Worm (Caenorhabditis elegans) whole organism, L1 larva: ENCODE results near the gene nhr-155.

ENCODE experiments used
- C04F5.9 ChIP-seq: sonication (generic microtip); optimal IDR thresholded peaks from 2 replicates; lab custom pipeline; 2016; ENCODE audit warnings: missing genetic modification characterization, missing compliant biosample characterization
- C16A3.4 ChIP-seq: fragments of 150-350 bp; optimal IDR thresholded peaks from 2 replicates; lab custom pipeline; 2014; ENCODE audit warnings: missing biosample characterization, missing genetic modification characterization
- aly-2 ChIP-seq: fragments of 150-350 bp; optimal IDR thresholded peaks from 2 replicates; lab custom pipeline; 2014; ENCODE audit warnings: missing biosample characterization, missing genetic modification characterization
- blmp-1 ChIP-seq: fragments of 150-350 bp; optimal IDR thresholded peaks from 2 replicates; lab custom pipeline; 2014; ENCODE audit warnings: missing biosample characterization, missing genetic modification characterization
- ceh-63 ChIP-seq: fragments of 200-800 bp; sonication (Bioruptor generic); optimal IDR thresholded peaks from 2 replicates; lab custom pipeline; 2018; ENCODE audit warnings: mild to moderate bottlenecking, missing genetic modification characterization, missing compliant biosample characterization
- ceh-82 ChIP-seq, 3 experiments: fragments of 150-350 bp in 1 of 3; sonication (generic microtip) in 2 of 3; optimal IDR thresholded peaks; 2 replicates each; lab custom pipeline; 2014 to 2017; ENCODE audit warnings: missing biosample characterization in 3 of 3, missing genetic modification characterization in 3 of 3
- ces-1 ChIP-seq: fragments of 150-350 bp; optimal IDR thresholded peaks from 2 replicates; lab custom pipeline; 2014; ENCODE audit warnings: missing biosample characterization, missing genetic modification reagents, missing genetic modification characterization
- dsc-1 ChIP-seq: sonication (generic microtip); optimal IDR thresholded peaks from 2 replicates; lab custom pipeline; 2016; ENCODE audit warnings: mild to moderate bottlenecking, missing genetic modification characterization, missing compliant biosample characterization
- efl-1 ChIP-seq, 4 experiments: fragments of 150-350 bp; optimal IDR thresholded peaks in 3 of 4; peaks in 1 of 4; 1 replicate in 1 of 4; 2 replicates in 3 of 4; lab custom pipeline; 2014; ENCODE audit warnings: missing biosample characterization in 2 of 4, missing genetic modification characterization in 2 of 4, missing genetic modification reagents in 2 of 4
- efl-3 ChIP-seq: fragments of 200-800 bp; sonication (Bioruptor generic); optimal IDR thresholded peaks from 2 replicates; lab custom pipeline; 2018; ENCODE audit warnings: mild to moderate bottlenecking, missing genetic modification characterization, missing compliant biosample characterization
- egl-13 ChIP-seq: sonication (generic microtip); optimal IDR thresholded peaks from 2 replicates; lab custom pipeline; 2016; ENCODE audit warnings: missing genotype, missing genetic modification reagents, missing genetic modification characterization, missing compliant biosample characterization
- egl-27 ChIP-seq, 2 experiments: fragments of 150-350 bp in 1 of 2; sonication (generic microtip); optimal IDR thresholded peaks; 3 replicates each; lab custom pipeline; 2017 to 2018; ENCODE audit warnings: missing biosample characterization in 2 of 2, missing genetic modification characterization in 2 of 2, missing genetic modification reagents in 2 of 2
- elt-3 ChIP-seq, 6 experiments: fragments of 150-350 bp in 1 of 6; sonication (generic microtip); optimal IDR thresholded peaks; 2 replicates each; lab custom pipeline; 2017 to 2018; ENCODE audit warnings: missing biosample characterization in 6 of 6, missing genetic modification characterization in 6 of 6, inconsistent platforms in 1 of 6
- ets-5 ChIP-seq: fragments of 200-800 bp; sonication (Bioruptor generic); IDR thresholded peaks from 2 replicates; pipeline ENCODE4 v1.3.6; 2022; ENCODE audit warnings: missing genetic modification characterization, missing compliant biosample characterization
- fkh-10 ChIP-seq: sonication (generic microtip); optimal IDR thresholded peaks from 2 replicates; lab custom pipeline; 2017; ENCODE audit warnings: missing biosample characterization, missing genetic modification reagents, missing genetic modification characterization
- hlh-17 ChIP-seq: fragments of 200-800 bp; sonication (Bioruptor generic); optimal IDR thresholded peaks from 2 replicates; lab custom pipeline; 2018; ENCODE audit warnings: missing genetic modification characterization, mild to moderate bottlenecking, missing compliant biosample characterization, moderate library complexity, borderline replicate concordance
- hlh-4 ChIP-seq: sonication (generic microtip); optimal IDR thresholded peaks from 2 replicates; lab custom pipeline; 2016; ENCODE audit warnings: mild to moderate bottlenecking, missing genetic modification characterization, missing compliant biosample characterization
- hpl-2 ChIP-seq: fragments of 150-350 bp; optimal IDR thresholded peaks from 2 replicates; lab custom pipeline; 2014; ENCODE audit warnings: missing biosample characterization, missing genetic modification reagents, missing genetic modification characterization
- isw-1 ChIP-seq: fragments of 200-800 bp; sonication (Bioruptor generic); IDR thresholded peaks from 2 replicates; pipeline ENCODE4 v1.3.6; 2022; ENCODE audit warnings: missing genetic modification characterization, missing compliant biosample characterization
- lin-13 ChIP-seq: fragments of 150-350 bp; optimal IDR thresholded peaks from 2 replicates; lab custom pipeline; 2014; ENCODE audit warnings: missing biosample characterization, missing genetic modification reagents, missing genetic modification characterization
- lin-14 ChIP-seq: fragments of 200-800 bp; sonication (Bioruptor generic); optimal IDR thresholded peaks from 2 replicates; lab custom pipeline; 2018; ENCODE audit warnings: mild to moderate bottlenecking, missing genetic modification characterization, moderate library complexity, missing compliant biosample characterization
- lin-15B ChIP-seq: fragments of 150-350 bp; sonication (generic microtip); optimal IDR thresholded peaks from 3 replicates; lab custom pipeline; 2014; ENCODE audit warnings: missing biosample characterization, missing genetic modification characterization
- lir-3 ChIP-seq: sonication (generic microtip); optimal IDR thresholded peaks from 2 replicates; lab custom pipeline; 2016; ENCODE audit warnings: mild to moderate bottlenecking, missing genetic modification characterization, moderate library complexity, missing compliant biosample characterization; ENCODE audit not compliant: poor library complexity
- mab-9 ChIP-seq: fragments of 200-800 bp; sonication (Bioruptor generic); IDR thresholded peaks from 2 replicates; pipeline ENCODE4 v1.3.6; 2022; ENCODE audit warnings: missing genetic modification reagents, missing genetic modification characterization, missing compliant biosample characterization
- mdl-1 ChIP-seq, 2 experiments: fragments of 150-350 bp; optimal IDR thresholded peaks; 2 replicates each; lab custom pipeline; 2014 to 2017; ENCODE audit warnings: missing biosample characterization in 2 of 2, missing genetic modification characterization in 2 of 2, inconsistent platforms in 1 of 2
- mef-2 ChIP-seq: fragments of 150-350 bp; optimal IDR thresholded peaks from 2 replicates; lab custom pipeline; 2014; ENCODE audit warnings: missing biosample characterization, missing genetic modification characterization
- nhr-20 ChIP-seq: sonication (generic microtip); optimal IDR thresholded peaks from 2 replicates; lab custom pipeline; 2016; ENCODE audit warnings: mild to moderate bottlenecking, missing genetic modification characterization, missing compliant biosample characterization
- nhr-28 ChIP-seq: fragments of 150-350 bp; optimal IDR thresholded peaks from 2 replicates; lab custom pipeline; 2014; ENCODE audit warnings: missing biosample characterization, missing genetic modification characterization
- nhr-47 ChIP-seq: sonication (generic microtip); optimal IDR thresholded peaks from 2 replicates; lab custom pipeline; 2016; ENCODE audit warnings: mild to moderate bottlenecking, missing genetic modification characterization, moderate library complexity, missing compliant biosample characterization
- nhr-71 ChIP-seq: sonication (generic microtip); optimal IDR thresholded peaks from 2 replicates; lab custom pipeline; 2016; ENCODE audit warnings: mild to moderate bottlenecking, missing genetic modification characterization, moderate library complexity, missing compliant biosample characterization
- nhr-76 ChIP-seq: sonication (generic microtip); optimal IDR thresholded peaks from 2 replicates; lab custom pipeline; 2017; ENCODE audit warnings: missing biosample characterization, missing genetic modification characterization
- nhr-84 ChIP-seq: sonication (generic microtip); optimal IDR thresholded peaks from 2 replicates; lab custom pipeline; 2017; ENCODE audit warnings: missing biosample characterization, missing genetic modification characterization
- nhr-85 ChIP-seq: sonication (generic microtip); peaks from one replicate; lab custom pipeline; 2016; ENCODE audit warnings: missing genetic modification characterization, inconsistent platforms, missing compliant biosample characterization
- pag-3 ChIP-seq: sonication (generic microtip); optimal IDR thresholded peaks from 2 replicates; lab custom pipeline; 2017; ENCODE audit warnings: missing genetic modification characterization, mild to moderate bottlenecking, missing compliant biosample characterization, antibody characterized with exemption, borderline replicate concordance; ENCODE audit not compliant: insufficient read depth
- pax-3 ChIP-seq: fragments of 200-800 bp; sonication (Bioruptor generic); optimal IDR thresholded peaks from 2 replicates; lab custom pipeline; 2018; ENCODE audit warnings: mild to moderate bottlenecking, missing genetic modification characterization, moderate library complexity, missing compliant biosample characterization
- pqm-1 ChIP-seq: sonication (generic microtip); optimal IDR thresholded peaks from 3 replicates; lab custom pipeline; 2017; ENCODE audit warnings: missing biosample characterization, missing genetic modification characterization
- snu-23 ChIP-seq: sonication (generic microtip); optimal IDR thresholded peaks from 2 replicates; lab custom pipeline; 2016; ENCODE audit warnings: missing genetic modification characterization, missing compliant biosample characterization
- sox-4 ChIP-seq: sonication (generic microtip); optimal IDR thresholded peaks from 2 replicates; lab custom pipeline; 2016; ENCODE audit warnings: missing genetic modification characterization, missing compliant biosample characterization
- sup-37 ChIP-seq: fragments of 200-800 bp; sonication (Bioruptor generic); optimal IDR thresholded peaks from 2 replicates; lab custom pipeline; 2018; ENCODE audit warnings: mild to moderate bottlenecking, missing genetic modification characterization, missing compliant biosample characterization
- tbx-2 ChIP-seq: sonication (generic microtip); optimal IDR thresholded peaks from 2 replicates; lab custom pipeline; 2016; ENCODE audit warnings: missing genetic modification characterization, missing compliant biosample characterization
- unc-130 ChIP-seq: fragments of 150-350 bp; optimal IDR thresholded peaks from 2 replicates; lab custom pipeline; 2017; ENCODE audit warnings: missing biosample characterization, missing genetic modification characterization, inconsistent platforms
- unc-62 ChIP-seq: fragments of 150-350 bp; optimal IDR thresholded peaks from 2 replicates; lab custom pipeline; 2014; ENCODE audit warnings: missing biosample characterization, missing genetic modification reagents, missing genetic modification characterization
- unc-86 ChIP-seq: sonication (generic microtip); optimal IDR thresholded peaks from 2 replicates; lab custom pipeline; 2016; ENCODE audit warnings: missing genetic modification characterization, missing compliant biosample characterization
- vab-15 ChIP-seq: sonication (generic microtip); optimal IDR thresholded peaks from 2 replicates; lab custom pipeline; 2017; ENCODE audit warnings: missing genotype, mild to moderate bottlenecking, missing genetic modification characterization, missing compliant biosample characterization
- xbp-1 ChIP-seq: sonication (generic microtip); optimal IDR thresholded peaks from 2 replicates; lab custom pipeline; 2016; ENCODE audit warnings: missing genetic modification characterization, missing compliant biosample characterization
- zag-1 ChIP-seq: fragments of 150-350 bp; optimal IDR thresholded peaks from 2 replicates; lab custom pipeline; 2014; ENCODE audit warnings: missing biosample characterization, missing genetic modification characterization
- ztf-4 ChIP-seq: fragments of 150-350 bp; optimal IDR thresholded peaks from 2 replicates; lab custom pipeline; 2014; ENCODE audit warnings: missing biosample characterization, missing genetic modification characterization

Gene nhr-155

ce11 chrV:494284-494683, 45.0 kb upstream of the nhr-155 start, which contains the start of gene nhr-131 (continued):
- peak; percentile 38 for TF ChIP-seq snu-23 (GFP tag; lab: Kevin White, UChicago)
- TF ChIP-seq nhr-71: peak; percentile 29
- TF ChIP-seq lir-3 (tag; lab: Kevin White, UChicago): no peak
- TF ChIP-seq nhr-28 (tag; lab: Kevin White, UChicago): no peak
- no peak for TF ChIP-seq unc-130 (tag; lab: Kevin White, UChicago)
- no peak for TF ChIP-seq vab-15
- no peak for TF ChIP-seq sox-4 (tag; lab: Kevin White, UChicago)
- no peak for TF ChIP-seq lin-14 (GFP tag; lab: Kevin White, UChicago)
- peak; percentile 18 for TF ChIP-seq nhr-85 (tag; lab: Kevin White, UChicago)
- no peak for TF ChIP-seq pag-3 (tag; lab: Kevin White, UChicago)
- no peak for TF ChIP-seq pax-3 (tag; lab: Kevin White, UChicago)
- no peak for TF ChIP-seq zag-1 (tag; lab: Kevin White, UChicago)
- TF ChIP-seq nhr-84: no peak
- no peak for TF ChIP-seq nhr-76 (tag; lab: Kevin White, UChicago)
- TF ChIP-seq C16A3.4 (tag; lab: Kevin White, UChicago): no peak
- TF ChIP-seq lin-13: no peak
- TF ChIP-seq nhr-47: no peak
- TF ChIP-seq aly-2 (tag; lab: Kevin White, UChicago): no peak
- TF ChIP-seq efl-1 (optimal IDR thresholded peaks at IDR 0.05; lab: Kevin White, UChicago): no peak
- TF ChIP-seq efl-1 (GFP tag; optimal IDR thresholded peaks at IDR 0.05 in 1 of 2; lab: Kevin White, UChicago): peak in 1 of 2 experiments; percentile 61
- no peak for TF ChIP-seq unc-86 (tag; lab: Kevin White, UChicago)
- TF ChIP-seq mdl-1 (tag; optimal IDR thresholded peaks at IDR 0.05; lab: Kevin White, UChicago): peak in 1 of 2 experiments; percentile 30
- TF ChIP-seq hlh-4 (tag; lab: Kevin White, UChicago): no peak
- TF ChIP-seq hpl-2: no peak
- no peak for TF ChIP-seq hlh-17 (GFP tag; lab: Kevin White, UChicago)
- TF ChIP-seq ceh-82 (tag; optimal IDR thresholded peaks at IDR 0.05; lab: Kevin White, UChicago): no peak
- no peak for TF ChIP-seq ztf-4 (tag; lab: Kevin White, UChicago)
- TF ChIP-seq fkh-10 (GFP tag; lab: Kevin White, UChicago): no peak
- no peak for TF ChIP-seq unc-62 (GFP tag; lab: Kevin White, UChicago)
- TF ChIP-seq mab-9 (GFP tag; lab: Robert Waterston, UW): no peak
- no peak for TF ChIP-seq ces-1
- no peak for TF ChIP-seq mef-2 (tag; lab: Kevin White, UChicago)
- peak in 2 of 6 experiments; percentile 27 to 55 for TF ChIP-seq elt-3 (tag; optimal IDR thresholded peaks at IDR 0.05; lab: Kevin White, UChicago)
- TF ChIP-seq C04F5.9 (tag; lab: Kevin White, UChicago): no peak
- peak; percentile 51 for TF ChIP-seq blmp-1 (tag; lab: Kevin White, UChicago)

ce11 chrV:497399-497798, 41.9 kb upstream of the nhr-155 start, which contains the start of gene T01G6.1:
TSS of gene T01G6.1 (plus strand) at chrV:497699.
- no peak for TF ChIP-seq xbp-1 (tag; lab: Kevin White, UChicago)
- no peak for TF ChIP-seq nhr-84
- no peak for TF ChIP-seq mdl-1 (tag; optimal IDR thresholded peaks at IDR 0.05; lab: Kevin White, UChicago)
- no peak for TF ChIP-seq lin-14 (GFP tag; lab: Kevin White, UChicago)
- TF ChIP-seq blmp-1 (tag; lab: Kevin White, UChicago): no peak
- no peak for TF ChIP-seq pqm-1 (tag; lab: Kevin White, UChicago)
- TF ChIP-seq sox-4 (tag; lab: Kevin White, UChicago): no peak
- TF ChIP-seq sup-37 (GFP tag; lab: Kevin White, UChicago): no peak
- no peak for TF ChIP-seq ztf-4 (tag; lab: Kevin White, UChicago)
- TF ChIP-seq egl-27 (tag; optimal IDR thresholded peaks at IDR 0.05; lab: Kevin White, UChicago): no peak
- no peak for TF ChIP-seq dsc-1 (tag; lab: Kevin White, UChicago)
- no peak for TF ChIP-seq tbx-2 (tag; lab: Kevin White, UChicago)
- no peak for TF ChIP-seq ets-5 (GFP tag; lab: Robert Waterston, UW)
- no peak for TF ChIP-seq egl-13 (tag; lab: Kevin White, UChicago)
- TF ChIP-seq ceh-63 (GFP tag; lab: Kevin White, UChicago): no peak
- no peak for TF ChIP-seq nhr-20 (tag; lab: Kevin White, UChicago)
- TF ChIP-seq isw-1: no peak
- no peak for TF ChIP-seq lin-15B (tag; lab: Kevin White, UChicago)
- no peak for TF ChIP-seq ces-1
- no peak for TF ChIP-seq efl-3
